Fruit fly (Drosophila melanogaster) whole organism, pupa: Measurements from ENCODE around the gene Cep135.

ENCODE experiments used
- CG10348 ChIP-seq: fragments of 200-800 bp; sonication (Bioruptor generic); IDR thresholded peaks from 2 replicates; pipeline ENCODE4 v1.3.6; 2022; ENCODE audit warnings: missing biosample characterization, missing genetic modification characterization
- CG13204 ChIP-seq: fragments of 200-800 bp; sonication (Bioruptor generic); optimal IDR thresholded peaks from 2 replicates; lab custom pipeline; 2018; ENCODE audit warnings: missing biosample characterization, mild to moderate bottlenecking, missing genetic modification characterization, moderate library complexity
- CG15710 ChIP-seq: fragments of 200-800 bp; sonication (Bioruptor generic); optimal IDR thresholded peaks from 2 replicates; lab custom pipeline; 2018; ENCODE audit warnings: missing biosample characterization, mild to moderate bottlenecking, missing genetic modification characterization, moderate library complexity
- CG17806 ChIP-seq: fragments of 200-800 bp; sonication (Bioruptor generic); optimal IDR thresholded peaks from 2 replicates; lab custom pipeline; 2018; ENCODE audit warnings: missing biosample characterization, mild to moderate bottlenecking, missing genetic modification characterization, moderate library complexity
- CG32121 ChIP-seq: fragments of 200-800 bp; sonication (Bioruptor generic); IDR thresholded peaks from 2 replicates; pipeline ENCODE4 v1.3.6; 2022; ENCODE audit warnings: missing biosample characterization, missing genetic modification characterization
- CG8159 ChIP-seq: fragments of 200-800 bp; sonication (Bioruptor generic); optimal IDR thresholded peaks from 3 replicates; lab custom pipeline; 2018; ENCODE audit warnings: missing biosample characterization, mild to moderate bottlenecking, missing genetic modification characterization, moderate library complexity
- CG9948 ChIP-seq: fragments of 200-800 bp; sonication (Bioruptor generic); optimal IDR thresholded peaks from 2 replicates; lab custom pipeline; 2018; ENCODE audit warnings: missing biosample characterization, mild to moderate bottlenecking, missing genetic modification characterization, moderate library complexity
- EcR ChIP-seq: fragments of 200-800 bp; sonication (Bioruptor generic); optimal IDR thresholded peaks from 3 replicates; lab custom pipeline; 2019; ENCODE audit warnings: missing biosample characterization, missing genetic modification characterization, mild to moderate bottlenecking, moderate library complexity, missing genetic modification reagents
- Ets98B ChIP-seq: fragments of 200-800 bp; sonication (Bioruptor generic); IDR thresholded peaks from 2 replicates; pipeline ENCODE4 v1.3.6; 2022; ENCODE audit warnings: missing biosample characterization, missing genetic modification characterization
- fd96Ca ChIP-seq: fragments of 200-800 bp; sonication (Bioruptor generic); IDR thresholded peaks from 3 replicates; pipeline ENCODE4 v1.3.6; 2022; ENCODE audit warnings: missing biosample characterization, missing genetic modification characterization
- gl ChIP-seq: fragments of 200-800 bp; sonication (Bioruptor generic); optimal IDR thresholded peaks from 2 replicates; lab custom pipeline; 2018; ENCODE audit warnings: missing biosample characterization, mild to moderate bottlenecking, missing genetic modification characterization
- rn ChIP-seq: fragments of 200-800 bp; sonication (Bioruptor generic); IDR thresholded peaks from 2 replicates; pipeline ENCODE4 v1.3.6; 2022; ENCODE audit warnings: missing biosample characterization, missing genetic modification characterization

DNA sequence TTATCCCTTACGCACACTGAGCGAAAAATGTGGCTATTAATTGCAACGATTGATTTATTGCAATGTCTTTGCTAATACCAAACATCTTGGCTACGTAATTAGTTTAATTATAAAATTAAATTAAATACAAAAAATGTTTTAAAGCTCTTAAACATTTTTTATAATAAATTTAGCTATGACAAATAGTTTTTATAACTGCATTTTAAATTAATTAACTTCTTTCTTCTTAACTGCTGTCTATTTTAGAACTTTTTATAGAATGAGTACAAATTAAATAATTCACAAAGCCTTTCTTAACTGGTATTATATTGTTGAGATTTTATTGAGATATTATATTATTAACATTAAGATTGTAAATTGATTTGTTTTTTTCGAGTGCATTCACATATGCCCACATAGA is 58.3 kb downstream of the Cep135 start:
- TF ChIP-seq CG17806 (tag; lab: Kevin White, UChicago) (peak; percentile 11), EcR (GFP tag; lab: Kevin White, UChicago) (no peak), fd96Ca (GFP tag; lab: Robert Waterston, UW) (no peak), CG13204 (GFP tag; lab: Kevin White, UChicago) (no peak), CG10348 (GFP tag; lab: Robert Waterston, UW) (no peak), CG32121 (GFP tag; lab: Robert Waterston, UW) (no peak), gl (tag; lab: Kevin White, UChicago) (no peak), rn (GFP tag; lab: Robert Waterston, UW) (no peak), CG15710 (tag; lab: Kevin White, UChicago) (peak; percentile 58), CG8159 (tag; lab: Kevin White, UChicago) (peak; percentile 24), CG9948 (peak; percentile 39), Ets98B (GFP tag; lab: Robert Waterston, UW) (no peak)
